Fruit fly (Drosophila melanogaster) whole organism, embryonic: ENCODE data around the gene ckd.

Experiments
- Ada2b ChIP-seq: fragments of 200-800 bp; sonication (Bioruptor generic); IDR thresholded peaks from 2 replicates; pipeline ENCODE4 v1.3.6; 2022; ENCODE audit warnings: missing biosample characterization, missing genetic modification characterization
- B-H2 ChIP-seq: fragments of 200-800 bp; sonication (Bioruptor generic); optimal IDR thresholded peaks from 2 replicates; lab custom pipeline; 2018; ENCODE audit warnings: missing biosample characterization, mild to moderate bottlenecking, missing genetic modification characterization
- Blimp-1 ChIP-seq: fragments of 200-800 bp; sonication (Bioruptor generic); optimal IDR thresholded peaks from 3 replicates; lab custom pipeline; 2018; ENCODE audit warnings: missing biosample characterization, missing genetic modification characterization, mild to moderate bottlenecking, moderate library complexity, missing genetic modification reagents
- CG11398 ChIP-seq: fragments of 200-800 bp; sonication (Bioruptor generic); optimal IDR thresholded peaks from 2 replicates; lab custom pipeline; 2016; ENCODE audit warnings: missing biosample characterization, missing genetic modification characterization
- CG11504 ChIP-seq: fragments of 200-800 bp; sonication (Bioruptor generic); optimal IDR thresholded peaks from 3 replicates; lab custom pipeline; 2019; ENCODE audit warnings: missing biosample characterization, mild to moderate bottlenecking, missing genetic modification characterization, moderate library complexity
- CG12104 ChIP-seq: fragments of 200-800 bp; sonication (Bioruptor generic); optimal IDR thresholded peaks from 3 replicates; lab custom pipeline; 2016; ENCODE audit warnings: missing biosample characterization, missing genetic modification characterization
- CG13287 ChIP-seq: fragments of 200-800 bp; sonication (Bioruptor generic); IDR thresholded peaks from 2 replicates; pipeline ENCODE4 v1.3.6; 2022; ENCODE audit warnings: missing biosample characterization, missing genetic modification characterization; ENCODE audit not compliant: partially characterized antibody
- CG14050 ChIP-seq: fragments of 200-800 bp; sonication (Bioruptor generic); IDR thresholded peaks from 3 replicates; pipeline ENCODE4 v1.3.6; 2022; ENCODE audit warnings: missing biosample characterization, missing genetic modification characterization
- CG1529 ChIP-seq: fragments of 200-800 bp; sonication (Bioruptor generic); optimal IDR thresholded peaks from 3 replicates; lab custom pipeline; 2018; ENCODE audit warnings: missing biosample characterization, missing genetic modification characterization
- CG17328 ChIP-seq: fragments of 200-800 bp; sonication (Bioruptor generic); IDR thresholded peaks from 2 replicates; pipeline ENCODE4 v1.3.6; 2022; ENCODE audit warnings: missing biosample characterization, missing genetic modification characterization
- CG17361 ChIP-seq: fragments of 200-800 bp; sonication (Bioruptor generic); IDR thresholded peaks from 3 replicates; pipeline ENCODE4 v1.3.6; 2022; ENCODE audit warnings: missing biosample characterization, missing genetic modification characterization
- CG17802 ChIP-seq: fragments of 200-800 bp; sonication (Bioruptor generic); optimal IDR thresholded peaks from 2 replicates; lab custom pipeline; 2018; ENCODE audit warnings: missing biosample characterization, mild to moderate bottlenecking, missing genetic modification characterization, moderate library complexity
- CG17912 ChIP-seq: fragments of 200-800 bp; sonication (Bioruptor generic); optimal IDR thresholded peaks from 2 replicates; lab custom pipeline; 2018; ENCODE audit warnings: missing biosample characterization, mild to moderate bottlenecking, missing genetic modification characterization
- CG2199 ChIP-seq: fragments of 200-800 bp; sonication (Bioruptor generic); IDR thresholded peaks from 3 replicates; pipeline ENCODE4 v1.3.6; 2022; ENCODE audit warnings: missing biosample characterization, missing genetic modification characterization
- CG2875 ChIP-seq: fragments of 200-800 bp; sonication (Bioruptor generic); optimal IDR thresholded peaks from 2 replicates; lab custom pipeline; 2017; ENCODE audit warnings: missing biosample characterization, mild to moderate bottlenecking, missing genetic modification characterization, missing genetic modification reagents
- CG32772 ChIP-seq: fragments of 200-800 bp; sonication (Bioruptor generic); IDR thresholded peaks from 2 replicates; pipeline ENCODE4 v1.3.6; 2022; ENCODE audit warnings: missing biosample characterization, missing genetic modification characterization
- CG4854 ChIP-seq: fragments of 200-800 bp; sonication (Bioruptor generic); optimal IDR thresholded peaks from 2 replicates; lab custom pipeline; 2016; ENCODE audit warnings: missing biosample characterization, missing genetic modification characterization, inconsistent platforms
- Eip74EF ChIP-seq, 2 experiments: fragments of 200-800 bp in 1 of 2; fragments of >200 bp in 1 of 2; sonication (Bioruptor generic) in 1 of 2; optimal IDR thresholded peaks; 2 replicates each; lab custom pipeline; 2017 to 2019; ENCODE audit warnings: missing biosample characterization in 2 of 2, missing genetic modification characterization in 2 of 2, mild to moderate bottlenecking in 1 of 2, moderate library complexity in 1 of 2
- Fer2 ChIP-seq: fragments of 200-800 bp; sonication (Bioruptor generic); optimal IDR thresholded peaks from 2 replicates; lab custom pipeline; 2018; ENCODE audit warnings: missing biosample characterization, mild to moderate bottlenecking, missing genetic modification characterization, moderate library complexity
- HHEX ChIP-seq: fragments of 200-800 bp; sonication (Bioruptor generic); optimal IDR thresholded peaks from 3 replicates; lab custom pipeline; 2017; ENCODE audit warnings: missing biosample characterization, mild to moderate bottlenecking, missing genetic modification characterization, missing genetic modification reagents
- HmgD ChIP-seq: fragments of 200-800 bp; sonication (Bioruptor generic); optimal IDR thresholded peaks from 3 replicates; lab custom pipeline; 2016; ENCODE audit warnings: missing biosample characterization, missing genetic modification characterization
- Hr78 ChIP-seq, 2 experiments: fragments of 200-800 bp in 1 of 2; fragments of >200 bp in 1 of 2; sonication (Bioruptor generic) in 1 of 2; optimal IDR thresholded peaks; 2 replicates each; lab custom pipeline; 2017 to 2019; ENCODE audit warnings: missing biosample characterization in 2 of 2, missing genetic modification characterization in 2 of 2, mild to moderate bottlenecking in 1 of 2, moderate library complexity in 1 of 2
- Jarid2 ChIP-seq: fragments of 200-800 bp; sonication (Bioruptor generic); optimal IDR thresholded peaks from 3 replicates; lab custom pipeline; 2017; ENCODE audit warnings: mild to moderate bottlenecking, missing biosample characterization, missing genetic modification reagents, missing genetic modification characterization
- Ptx1 ChIP-seq: fragments of 200-800 bp; sonication (Bioruptor generic); IDR thresholded peaks from 2 replicates; pipeline ENCODE4 v1.3.6; 2022; ENCODE audit warnings: missing biosample characterization, missing genetic modification characterization
- Ravus ChIP-seq: fragments of 200-800 bp; sonication (Bioruptor generic); IDR thresholded peaks from 2 replicates; pipeline ENCODE4 v1.3.6; 2022; ENCODE audit warnings: missing biosample characterization, missing genetic modification characterization
- Sox100B ChIP-seq: fragments of 200-800 bp; sonication (Bioruptor generic); optimal IDR thresholded peaks from 3 replicates; lab custom pipeline; 2018; ENCODE audit warnings: missing biosample characterization, mild to moderate bottlenecking, missing genetic modification characterization
- YL-1 ChIP-seq: fragments of 200-800 bp; sonication (Bioruptor generic); optimal IDR thresholded peaks from 3 replicates; lab custom pipeline; 2017; ENCODE audit warnings: missing biosample characterization, mild to moderate bottlenecking, missing genetic modification characterization
- abd-A ChIP-seq: fragments of 200-800 bp; sonication (Bioruptor generic); optimal IDR thresholded peaks from 3 replicates; lab custom pipeline; 2019; ENCODE audit warnings: missing biosample characterization, mild to moderate bottlenecking, missing genetic modification characterization, moderate library complexity
- bigmax ChIP-seq: fragments of 200-800 bp; sonication (Bioruptor generic); optimal IDR thresholded peaks from 2 replicates; lab custom pipeline; 2018; ENCODE audit warnings: missing biosample characterization, mild to moderate bottlenecking, missing genetic modification characterization
- br ChIP-seq: fragments of >200 bp; optimal IDR thresholded peaks from 2 replicates; lab custom pipeline; 2017
- cato ChIP-seq: fragments of 200-800 bp; sonication (Bioruptor generic); optimal IDR thresholded peaks from 2 replicates; lab custom pipeline; 2016; ENCODE audit warnings: missing biosample characterization, missing genetic modification characterization, borderline replicate concordance
- dm ChIP-seq: fragments of 200-800 bp; sonication (Bioruptor generic); optimal IDR thresholded peaks from 3 replicates; lab custom pipeline; 2016; ENCODE audit warnings: missing biosample characterization, missing genetic modification characterization
- esg ChIP-seq: fragments of 200-800 bp; sonication (Bioruptor generic); conservative IDR thresholded peaks from 2 replicates; pipeline ENCODE4 v1.3.6; 2022; ENCODE audit warnings: missing biosample characterization, missing genetic modification characterization
- eyg ChIP-seq: fragments of 200-800 bp; sonication (Bioruptor generic); optimal IDR thresholded peaks from 3 replicates; lab custom pipeline; 2016; ENCODE audit warnings: missing biosample characterization, missing genetic modification characterization
- fd96Cb ChIP-seq: fragments of 200-800 bp; sonication (Bioruptor generic); optimal IDR thresholded peaks from 2 replicates; lab custom pipeline; 2018; ENCODE audit warnings: missing biosample characterization, mild to moderate bottlenecking, missing genetic modification characterization, moderate library complexity
- ftz-f1 ChIP-seq: fragments of 200-800 bp; sonication (Bioruptor generic); optimal IDR thresholded peaks from 2 replicates; lab custom pipeline; 2016; ENCODE audit warnings: missing biosample characterization, missing genetic modification characterization
- gsb-n ChIP-seq: fragments of 200-800 bp; sonication (Bioruptor generic); optimal IDR thresholded peaks from 3 replicates; lab custom pipeline; 2018; ENCODE audit warnings: missing biosample characterization, mild to moderate bottlenecking, missing genetic modification characterization
- hth ChIP-seq: fragments of >200 bp; optimal IDR thresholded peaks from 2 replicates; lab custom pipeline; 2017; ENCODE audit warnings: inconsistent platforms
- kay ChIP-seq: fragments of 200-800 bp; sonication (Bioruptor generic); optimal IDR thresholded peaks from 2 replicates; lab custom pipeline; 2016; ENCODE audit warnings: missing biosample characterization, missing genetic modification characterization
- lilli ChIP-seq: fragments of 200-800 bp; sonication (Bioruptor generic); optimal IDR thresholded peaks from 3 replicates; lab custom pipeline; 2016; ENCODE audit warnings: missing biosample characterization, missing genetic modification characterization
- mirr ChIP-seq: fragments of 200-800 bp; sonication (Bioruptor generic); optimal IDR thresholded peaks from 3 replicates; lab custom pipeline; 2018; ENCODE audit warnings: missing biosample characterization, mild to moderate bottlenecking, missing genetic modification characterization
- odd ChIP-seq: fragments of 200-800 bp; sonication (Bioruptor generic); optimal IDR thresholded peaks from 2 replicates; lab custom pipeline; 2017; ENCODE audit warnings: missing biosample characterization, mild to moderate bottlenecking, missing genetic modification characterization
- pb ChIP-seq: fragments of 200-800 bp; sonication (Bioruptor generic); optimal IDR thresholded peaks from 3 replicates; lab custom pipeline; 2016; ENCODE audit warnings: missing biosample characterization, missing genetic modification characterization
- repo ChIP-seq: fragments of 200-800 bp; sonication (Bioruptor generic); optimal IDR thresholded peaks from 2 replicates; lab custom pipeline; 2016; ENCODE audit warnings: missing biosample characterization, missing genetic modification characterization

ckd gene

dm6 chr3L:3248714-3249663, 8.7 kb upstream of the ckd start (continued):
- TF ChIP-seq CG1529 (GFP tag; lab: Kevin White, UChicago) (peak; percentile 39), ftz-f1 (GFP tag; lab: Kevin White, UChicago) (no peak), Fer2 (no peak), CG32772 (no peak), repo (no peak), lilli (GFP tag; lab: Kevin White, UChicago) (peak; percentile 55), br (no peak), esg (GFP tag; lab: Robert Waterston, UW) (peak; percentile 48)

- peak; percentile 96 for TF ChIP-seq Blimp-1 (GFP tag; lab: Kevin White, UChicago)
- no peak for TF ChIP-seq CG4854 (GFP tag; lab: Kevin White, UChicago)
Observed at dm6 chr3L:3249664-3249996, 8.0 kb upstream of the ckd start.

dm6 chr3L:3249997-3250774, 7.5 kb upstream of the ckd start:
- TF ChIP-seq abd-A (tag; lab: Kevin White, UChicago) (no peak), CG17912 (peak; percentile 57), CG2875 (peak; percentile 92), Sox100B (GFP tag; lab: Kevin White, UChicago) (peak; percentile 98), CG13287 (peak; percentile 50), fd96Cb (tag; lab: Kevin White, UChicago) (peak; percentile 93), esg (GFP tag; lab: Robert Waterston, UW) (peak; percentile 90), gsb-n (tag; lab: Kevin White, UChicago) (peak; percentile 91), bigmax (GFP tag; lab: Kevin White, UChicago) (no peak), HmgD (GFP tag; lab: Kevin White, UChicago) (peak; percentile 74), YL-1 (peak; percentile 81), CG17361 (GFP tag; lab: Robert Waterston, UW) (peak; percentile 99), pb (GFP tag; lab: Kevin White, UChicago) (peak; percentile 90), Ptx1 (peak; percentile 88), CG11504 (tag; lab: Kevin White, UChicago) (peak; percentile 95), HHEX (GFP tag; lab: Kevin White, UChicago) (peak; percentile 93), cato (peak; percentile 96), Ada2b (GFP tag; lab: Robert Waterston, UW) (peak; percentile 76), kay (GFP tag; lab: Kevin White, UChicago) (peak; percentile 89), CG14050 (GFP tag; lab: Robert Waterston, UW) (peak; percentile 60; the same call in 2 of the 3 replicates), Ravus (peak; percentile 49), B-H2 (peak; percentile 76), CG17328 (GFP tag; lab: Robert Waterston, UW) (peak; percentile 77), Eip74EF (GFP tag; optimal IDR thresholded peaks at IDR 0.05; lab: Kevin White, UChicago) (peak in 1 of 2 experiments; percentile 95), CG2199 (GFP tag; lab: Robert Waterston, UW) (no peak), CG11398 (peak; percentile 90), odd (GFP tag; lab: Kevin White, UChicago) (peak; percentile 96), Jarid2 (GFP tag; lab: Kevin White, UChicago) (peak; percentile 74), eyg (peak; percentile 76), Hr78 (GFP tag; optimal IDR thresholded peaks at IDR 0.05; lab: Kevin White, UChicago) (peak in 1 of 2 experiments; percentile 92), dm (peak; percentile 87), mirr (GFP tag; lab: Kevin White, UChicago) (peak; percentile 59), CG17802 (tag; lab: Kevin White, UChicago) (peak; percentile 73), hth (lab: Kevin White, UChicago) (no peak), CG12104 (peak; percentile 95)
